Worm (Caenorhabditis elegans) whole organism, L1 larva: ENCODE results near the gene srh-288.
A peak's percentile ranks its signal among the peaks of the same experiment; 100 is the strongest.

Source experiments
- C04F5.9 ChIP-seq: sonication (generic microtip); optimal IDR thresholded peaks from 2 replicates; lab custom pipeline; 2016; ENCODE audit warnings: missing genetic modification characterization, missing compliant biosample characterization
- C34B4.2 ChIP-seq: sonication (generic microtip); optimal IDR thresholded peaks from 2 replicates; lab custom pipeline; 2017; ENCODE audit warnings: mild to moderate bottlenecking, missing genetic modification characterization, missing compliant biosample characterization
- Y116A8C.19 ChIP-seq: sonication (generic microtip); optimal IDR thresholded peaks from 2 replicates; lab custom pipeline; 2016; ENCODE audit warnings: missing compliant biosample characterization, missing genetic modification characterization, borderline replicate concordance
- alr-1 ChIP-seq: fragments of 200-800 bp; sonication (Bioruptor generic); optimal IDR thresholded peaks from 2 replicates; lab custom pipeline; 2018; ENCODE audit warnings: borderline replicate concordance, mild to moderate bottlenecking, missing genetic modification characterization, missing compliant biosample characterization
- aly-2 ChIP-seq: fragments of 150-350 bp; optimal IDR thresholded peaks from 2 replicates; lab custom pipeline; 2014; ENCODE audit warnings: missing biosample characterization, missing genetic modification characterization
- ama-1 ChIP-seq: fragments of 150-350 bp; optimal IDR thresholded peaks from 2 replicates; lab custom pipeline; 2014
- blmp-1 ChIP-seq: fragments of 150-350 bp; optimal IDR thresholded peaks from 2 replicates; lab custom pipeline; 2014; ENCODE audit warnings: missing biosample characterization, missing genetic modification characterization
- ceh-8 ChIP-seq: fragments of 200-800 bp; sonication (Bioruptor generic); optimal IDR thresholded peaks from 2 replicates; lab custom pipeline; 2018; ENCODE audit warnings: mild to moderate bottlenecking, missing genetic modification characterization, moderate library complexity, missing compliant biosample characterization
- ceh-88 ChIP-seq: fragments of 200-800 bp; sonication (Bioruptor generic); IDR thresholded peaks from 2 replicates; pipeline ENCODE4 v1.3.6; 2022; ENCODE audit warnings: missing genetic modification characterization, missing compliant biosample characterization
- ceh-90 ChIP-seq: sonication (generic microtip); optimal IDR thresholded peaks from 2 replicates; lab custom pipeline; 2016; ENCODE audit warnings: missing genetic modification characterization, missing compliant biosample characterization
- dsc-1 ChIP-seq: sonication (generic microtip); optimal IDR thresholded peaks from 2 replicates; lab custom pipeline; 2016; ENCODE audit warnings: mild to moderate bottlenecking, missing genetic modification characterization, missing compliant biosample characterization
- efl-1 ChIP-seq, 4 experiments: fragments of 150-350 bp; optimal IDR thresholded peaks in 3 of 4; peaks in 1 of 4; 1 replicate in 1 of 4; 2 replicates in 3 of 4; lab custom pipeline; 2014; ENCODE audit warnings: missing biosample characterization in 2 of 4, missing genetic modification characterization in 2 of 4, missing genetic modification reagents in 2 of 4
- elt-3 ChIP-seq, 6 experiments: fragments of 150-350 bp in 1 of 6; sonication (generic microtip); optimal IDR thresholded peaks; 2 replicates each; lab custom pipeline; 2017 to 2018; ENCODE audit warnings: missing biosample characterization in 6 of 6, missing genetic modification characterization in 6 of 6, inconsistent platforms in 1 of 6
- fkh-4 ChIP-seq: sonication (generic microtip); optimal IDR thresholded peaks from 2 replicates; lab custom pipeline; 2016; ENCODE audit warnings: missing compliant biosample characterization, missing genetic modification characterization, borderline replicate concordance
- hlh-17 ChIP-seq: fragments of 200-800 bp; sonication (Bioruptor generic); optimal IDR thresholded peaks from 2 replicates; lab custom pipeline; 2018; ENCODE audit warnings: missing genetic modification characterization, mild to moderate bottlenecking, missing compliant biosample characterization, moderate library complexity, borderline replicate concordance
- hlh-4 ChIP-seq: sonication (generic microtip); optimal IDR thresholded peaks from 2 replicates; lab custom pipeline; 2016; ENCODE audit warnings: mild to moderate bottlenecking, missing genetic modification characterization, missing compliant biosample characterization
- hpl-2 ChIP-seq: fragments of 150-350 bp; optimal IDR thresholded peaks from 2 replicates; lab custom pipeline; 2014; ENCODE audit warnings: missing biosample characterization, missing genetic modification reagents, missing genetic modification characterization
- irx-1 ChIP-seq: sonication (generic microtip); optimal IDR thresholded peaks from 2 replicates; lab custom pipeline; 2016; ENCODE audit warnings: missing genetic modification characterization, missing compliant biosample characterization
- lin-13 ChIP-seq: fragments of 150-350 bp; optimal IDR thresholded peaks from 2 replicates; lab custom pipeline; 2014; ENCODE audit warnings: missing biosample characterization, missing genetic modification reagents, missing genetic modification characterization
- nhr-11 ChIP-seq: fragments of 150-350 bp; optimal IDR thresholded peaks from 2 replicates; lab custom pipeline; 2014; ENCODE audit warnings: missing biosample characterization, missing genetic modification characterization
- nhr-19 ChIP-seq: fragments of 200-800 bp; sonication (Bioruptor generic); conservative IDR thresholded peaks from 2 replicates; pipeline ENCODE4 v1.3.6; 2022; ENCODE audit warnings: missing genetic modification characterization, missing compliant biosample characterization
- nhr-47 ChIP-seq: sonication (generic microtip); optimal IDR thresholded peaks from 2 replicates; lab custom pipeline; 2016; ENCODE audit warnings: mild to moderate bottlenecking, missing genetic modification characterization, moderate library complexity, missing compliant biosample characterization
- nhr-71 ChIP-seq: sonication (generic microtip); optimal IDR thresholded peaks from 2 replicates; lab custom pipeline; 2016; ENCODE audit warnings: mild to moderate bottlenecking, missing genetic modification characterization, moderate library complexity, missing compliant biosample characterization
- nhr-76 ChIP-seq: sonication (generic microtip); optimal IDR thresholded peaks from 2 replicates; lab custom pipeline; 2017; ENCODE audit warnings: missing biosample characterization, missing genetic modification characterization
- nhr-77 ChIP-seq: fragments of 150-350 bp; optimal IDR thresholded peaks from 2 replicates; lab custom pipeline; 2014; ENCODE audit warnings: missing biosample characterization, missing genetic modification characterization
- nhr-85 ChIP-seq: sonication (generic microtip); peaks from one replicate; lab custom pipeline; 2016; ENCODE audit warnings: missing genetic modification characterization, inconsistent platforms, missing compliant biosample characterization
- nhr-90 ChIP-seq: sonication (generic microtip); optimal IDR thresholded peaks from 2 replicates; lab custom pipeline; 2016; ENCODE audit warnings: mild to moderate bottlenecking, missing genetic modification characterization, missing compliant biosample characterization; ENCODE audit not compliant: poor library complexity
- pqm-1 ChIP-seq: sonication (generic microtip); optimal IDR thresholded peaks from 3 replicates; lab custom pipeline; 2017; ENCODE audit warnings: missing biosample characterization, missing genetic modification characterization
- snpc-4 ChIP-seq: fragments of 150-350 bp; optimal IDR thresholded peaks from 2 replicates; lab custom pipeline; 2014; ENCODE audit warnings: missing biosample characterization, missing genetic modification characterization
- sox-4 ChIP-seq: sonication (generic microtip); optimal IDR thresholded peaks from 2 replicates; lab custom pipeline; 2016; ENCODE audit warnings: missing genetic modification characterization, missing compliant biosample characterization
- swsn-7 ChIP-seq: sonication (generic microtip); optimal IDR thresholded peaks from 2 replicates; lab custom pipeline; 2016; ENCODE audit warnings: missing genetic modification characterization, missing compliant biosample characterization
- unc-30 ChIP-seq: sonication (generic microtip); optimal IDR thresholded peaks from 2 replicates; lab custom pipeline; 2017; ENCODE audit warnings: missing biosample characterization, missing genetic modification characterization
- unc-62 ChIP-seq: fragments of 150-350 bp; optimal IDR thresholded peaks from 2 replicates; lab custom pipeline; 2014; ENCODE audit warnings: missing biosample characterization, missing genetic modification reagents, missing genetic modification characterization
- unc-98 ChIP-seq: fragments of 200-800 bp; sonication (Bioruptor generic); IDR thresholded peaks from 2 replicates; pipeline ENCODE4 v1.3.6; 2022; ENCODE audit warnings: missing genetic modification characterization, missing compliant biosample characterization
- ztf-4 ChIP-seq: fragments of 150-350 bp; optimal IDR thresholded peaks from 2 replicates; lab custom pipeline; 2014; ENCODE audit warnings: missing biosample characterization, missing genetic modification characterization

srh-288 gene

DNA sequence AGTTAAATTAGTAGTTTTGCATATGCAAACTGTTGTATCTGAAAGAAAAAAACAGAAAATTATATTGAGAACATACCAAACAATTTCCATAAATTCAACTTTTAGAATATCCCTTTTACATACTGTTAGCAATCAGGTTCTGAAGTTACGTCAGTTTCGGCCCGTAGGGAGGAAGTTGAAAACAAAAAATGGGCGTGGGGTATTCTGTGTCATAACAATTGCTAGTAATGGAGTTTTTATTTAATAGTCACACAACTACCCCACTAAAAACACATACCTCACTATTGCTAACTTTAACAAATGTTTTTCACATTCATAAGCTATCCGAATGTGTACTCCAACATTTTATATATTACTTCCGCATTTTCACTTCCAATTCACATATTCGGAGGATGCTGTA, 26.2 kb upstream of the srh-288 start, which contains the start of gene srh-300:
srh-300 (plus strand) TSS at position 301 of the 400 bp plus-strand sequence.
- TF ChIP-seq hlh-4 (tag; lab: Kevin White, UChicago) = no peak
- no peak for TF ChIP-seq ceh-8 (GFP tag; lab: Kevin White, UChicago)
- TF ChIP-seq blmp-1 = no peak
- no peak for TF ChIP-seq nhr-90
- no peak for TF ChIP-seq ceh-88 (GFP tag; lab: Robert Waterston, UW)
- no peak for TF ChIP-seq unc-98 (GFP tag; lab: Robert Waterston, UW)
- no peak for TF ChIP-seq nhr-11 (tag; lab: Kevin White, UChicago)
- no peak for TF ChIP-seq elt-3 (tag; optimal IDR thresholded peaks at IDR 0.05; lab: Kevin White, UChicago)
- no peak for TF ChIP-seq C04F5.9 (tag; lab: Kevin White, UChicago)
- TF ChIP-seq C34B4.2 (tag; lab: Kevin White, UChicago) = no peak
- no peak for TF ChIP-seq ceh-90 (tag; lab: Kevin White, UChicago)
- TF ChIP-seq nhr-76 (tag; lab: Kevin White, UChicago) = no peak
- no peak for TF ChIP-seq snpc-4
- no peak for TF ChIP-seq ztf-4
- TF ChIP-seq fkh-4 = no peak
- TF ChIP-seq Y116A8C.19 (tag; lab: Kevin White, UChicago) = no peak
- TF ChIP-seq hpl-2 (GFP tag; lab: Kevin White, UChicago) = no peak
- no peak for TF ChIP-seq lin-13 (GFP tag; lab: Kevin White, UChicago)
- TF ChIP-seq unc-30 (tag; lab: Kevin White, UChicago) = no peak

DNA sequence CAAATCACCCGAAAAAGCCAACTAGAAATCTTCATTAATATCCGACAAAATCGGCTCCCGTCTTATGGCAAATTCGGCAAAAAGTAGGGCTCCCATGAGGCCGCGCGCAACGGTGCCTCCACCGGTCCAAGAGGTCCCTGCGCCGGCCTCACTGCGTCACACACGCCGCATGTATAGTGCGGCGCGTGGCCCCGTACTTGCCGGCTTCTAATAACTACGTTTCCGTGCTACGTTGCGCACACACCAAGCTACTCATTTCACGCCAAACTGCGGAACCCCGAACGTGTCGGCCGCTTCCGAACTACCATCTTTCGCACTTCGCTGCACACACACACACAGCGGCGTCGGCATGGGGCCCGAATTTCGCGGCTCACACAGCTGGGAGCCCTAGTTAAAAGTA, 24.1 kb upstream of the srh-288 start:
- TF ChIP-seq hlh-17 (GFP tag; lab: Kevin White, UChicago) (no peak), efl-1 (optimal IDR thresholded peaks at IDR 0.05; lab: Kevin White, UChicago) (no peak), efl-1 (GFP tag; optimal IDR thresholded peaks at IDR 0.05 in 1 of 2; lab: Kevin White, UChicago) (peak in 1 of 2 experiments; percentile 23), unc-30 (tag; lab: Kevin White, UChicago) (no peak), nhr-77 (tag; lab: Kevin White, UChicago) (no peak), alr-1 (no peak), irx-1 (tag; lab: Kevin White, UChicago) (no peak)

DNA sequence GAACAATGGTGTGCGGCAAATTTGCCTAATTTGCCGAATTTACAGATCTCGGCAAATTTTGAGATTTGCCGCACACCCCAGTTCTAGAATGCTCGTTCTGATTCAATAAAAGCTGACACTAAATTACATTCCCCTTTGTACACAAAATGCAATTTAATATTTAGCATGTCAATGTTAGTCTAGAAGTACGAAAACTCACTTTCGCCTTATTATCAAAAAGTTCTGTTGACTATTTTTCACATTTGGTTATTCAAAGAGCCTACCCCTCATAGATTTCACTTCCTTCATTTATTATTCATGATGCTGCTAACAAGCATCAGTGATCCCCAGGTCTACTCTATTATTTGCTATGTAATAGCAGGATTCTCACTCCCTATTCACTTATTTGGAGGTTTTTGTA, 23.0 kb upstream of the srh-288 start, which contains the start of gene srh-298:
srh-298 (plus strand) TSS at position 301 of the 400 bp plus-strand sequence.
- TF ChIP-seq efl-1 (optimal IDR thresholded peaks at IDR 0.05; lab: Kevin White, UChicago) (no peak), efl-1 (GFP tag; optimal IDR thresholded peaks at IDR 0.05 in 1 of 2; lab: Kevin White, UChicago) (peak in 1 of 2 experiments; percentile 14), sox-4 (tag; lab: Kevin White, UChicago) (no peak)

DNA sequence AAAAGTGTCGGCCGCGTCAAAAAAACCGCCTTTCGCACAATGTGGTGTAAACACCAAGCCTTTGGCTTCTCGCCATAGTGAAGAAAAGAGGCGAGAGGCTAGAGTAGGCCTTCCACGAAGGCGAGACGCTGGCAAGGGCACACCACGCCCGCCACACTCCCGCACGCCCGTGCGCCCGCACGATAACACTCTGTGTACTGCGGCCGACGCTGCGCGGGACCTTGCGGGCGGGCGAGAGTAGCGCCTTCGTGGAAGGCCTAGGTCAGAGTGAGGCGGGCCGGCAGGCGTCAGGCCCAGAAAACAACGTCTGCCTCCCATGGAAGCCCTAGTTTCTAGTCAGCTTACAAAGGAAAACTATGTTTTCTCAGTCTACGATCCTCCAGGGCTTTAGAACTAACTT, 16.6 kb upstream of the srh-288 start:
- TF ChIP-seq nhr-71 = no peak
- TF ChIP-seq dsc-1 (tag; lab: Kevin White, UChicago) = no peak
- no peak for TF ChIP-seq unc-62
- no peak for TF ChIP-seq efl-1 (optimal IDR thresholded peaks at IDR 0.05; lab: Kevin White, UChicago)
- no peak for TF ChIP-seq efl-1 (GFP tag; optimal IDR thresholded peaks at IDR 0.05 in 1 of 2; lab: Kevin White, UChicago)
- TF ChIP-seq nhr-19 (GFP tag; lab: Robert Waterston, UW) = no peak
- TF ChIP-seq pqm-1 (tag; lab: Kevin White, UChicago) = no peak

DNA sequence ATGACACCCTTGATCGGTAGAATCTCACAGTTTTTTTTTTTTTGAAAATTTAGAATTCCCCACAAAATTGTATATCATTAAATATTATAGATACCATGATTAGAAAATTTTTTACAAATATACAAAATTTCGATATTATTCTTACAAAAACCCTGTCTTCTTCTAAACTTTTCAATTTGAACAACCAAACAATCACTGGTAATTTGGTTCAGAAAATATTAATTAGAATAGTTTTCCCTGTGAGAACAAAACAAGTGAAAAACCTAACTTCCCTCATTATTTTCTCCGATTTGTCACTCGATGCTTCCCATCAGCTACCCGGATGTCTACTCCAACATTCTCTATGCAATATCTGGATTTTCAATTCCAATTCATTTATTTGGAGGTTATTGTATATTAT, 14.5 kb upstream of the srh-288 start, which contains the start of gene srh-296:
srh-296 (plus strand) TSS at position 301 of the 400 bp plus-strand sequence.
- TF ChIP-seq swsn-7 = no peak
- no peak for TF ChIP-seq ama-1 (lab: Kevin White, UChicago)
- no peak for TF ChIP-seq nhr-85
- TF ChIP-seq aly-2 (tag; lab: Kevin White, UChicago) = no peak
- TF ChIP-seq nhr-47 (tag; lab: Kevin White, UChicago) = no peak
- TF ChIP-seq lin-13 (GFP tag; lab: Kevin White, UChicago) = no peak
